Fruit fly (Drosophila melanogaster): ENCODE results near the gene alpha4GT1.

alpha4GT1 gene

dm6 chr2L:2987681-2988381 lies 35.1 kb downstream of the alpha4GT1 start, which contains the start of the genes Chd1 and Bem46 (continued):
- TF ChIP-seq CG12744 (GFP tag; optimal IDR thresholded peaks at IDR 0.05), result peak; percentile 63
- peak; percentile 84 for TF ChIP-seq ci (GFP tag; IDR thresholded peaks at IDR 0.05)
- peak; percentile 69 for TF ChIP-seq jumu (GFP tag; optimal IDR thresholded peaks at IDR 0.05)
- TF ChIP-seq NC2β (GFP tag; optimal IDR thresholded peaks at IDR 0.05), result peak; percentile 48
- TF ChIP-seq CG17328 (GFP tag; IDR thresholded peaks at IDR 0.05), result peak; percentile 74
- TF ChIP-seq CG15601 (tag; optimal IDR thresholded peaks at IDR 0.05), result no peak
- peak; percentile 83 for TF ChIP-seq CG9797 (GFP tag; optimal IDR thresholded peaks at IDR 0.05)
- TF ChIP-seq Stat92E (GFP tag; optimal IDR thresholded peaks at IDR 0.05), result no peak
- TF ChIP-seq seq (GFP tag; IDR thresholded peaks at IDR 0.05), result no peak; the same call in 1 of the 2 replicates
- TF ChIP-seq CG11247 (GFP tag; IDR thresholded peaks at IDR 0.05), result peak; percentile 71; the same call in 1 of the 2 replicates
- TF ChIP-seq kay (GFP tag; optimal IDR thresholded peaks at IDR 0.05), result peak; percentile 72
- TF ChIP-seq sim (GFP tag; IDR thresholded peaks at IDR 0.05), result no peak
- peak; percentile 26 for TF ChIP-seq run (tag; optimal IDR thresholded peaks at IDR 0.05)
- peak; percentile 55 for TF ChIP-seq CG8290 (GFP tag; optimal IDR thresholded peaks at IDR 0.05)
- no peak for TF ChIP-seq CG8290 (tag; optimal IDR thresholded peaks at IDR 0.05)
- peak; percentile 92 for TF ChIP-seq Hr3 (GFP tag; optimal IDR thresholded peaks at IDR 0.05)
- no peak for TF ChIP-seq prd (optimal IDR thresholded peaks at IDR 0.05)
- peak; percentile 91 for TF ChIP-seq prd (GFP tag; IDR thresholded peaks at IDR 0.05)
- TF ChIP-seq slp2 (GFP tag; optimal IDR thresholded peaks at IDR 0.05), result peak; percentile 50
- peak; percentile 25 for TF ChIP-seq Ravus (GFP tag; IDR thresholded peaks at IDR 0.05)
- TF ChIP-seq CG5180 (GFP tag; optimal IDR thresholded peaks at IDR 0.05), result no peak
- TF ChIP-seq NFAT (GFP tag; IDR thresholded peaks at IDR 0.05), result peak; percentile 66
- peak; percentile 100 for TF ChIP-seq phol (tag; optimal IDR thresholded peaks at IDR 0.05)
- TF ChIP-seq CG3407 (GFP tag; optimal IDR thresholded peaks at IDR 0.05), result peak; percentile 67
- TF ChIP-seq YL-1 (GFP tag; optimal IDR thresholded peaks at IDR 0.05), result peak; percentile 90
- peak; percentile 69 for TF ChIP-seq CG18011 (GFP tag; optimal IDR thresholded peaks at IDR 0.05)
- TF ChIP-seq sug (tag; optimal IDR thresholded peaks at IDR 0.05), result peak; percentile 89
- TF ChIP-seq ATbp (GFP tag; optimal IDR thresholded peaks at IDR 0.05), result no peak
- no peak; the same call in none of the 3 replicates for TF ChIP-seq jigr1 (GFP tag; IDR thresholded peaks at IDR 0.05)
- peak; percentile 79 for TF ChIP-seq CG17359 (tag; optimal IDR thresholded peaks at IDR 0.05)
- no peak for TF ChIP-seq nau (GFP tag; optimal IDR thresholded peaks at IDR 0.05)
- peak; percentile 68 for TF ChIP-seq Drgx (GFP tag; IDR thresholded peaks at IDR 0.05)
- peak; percentile 4; the same call in 1 of the 2 replicates for TF ChIP-seq ara (GFP tag; IDR thresholded peaks at IDR 0.05)
- peak; percentile 46 for TF ChIP-seq CG3995 (GFP tag; optimal IDR thresholded peaks at IDR 0.05)
- peak; percentile 73 for TF ChIP-seq CG33557 (GFP tag; optimal IDR thresholded peaks at IDR 0.05)
- TF ChIP-seq CG4282 (GFP tag; optimal IDR thresholded peaks at IDR 0.05), result no peak
- TF ChIP-seq CG30431 (GFP tag; optimal IDR thresholded peaks at IDR 0.05), result peak; percentile 72
- peak; percentile 48 for TF ChIP-seq CG10274 (GFP tag; optimal IDR thresholded peaks at IDR 0.05)
- TF ChIP-seq hb (GFP tag; IDR thresholded peaks at IDR 0.05; ENCODE audit: partially characterized antibody), result no peak
- TF ChIP-seq CG9215 (GFP tag; IDR thresholded peaks at IDR 0.05), result peak; percentile 88
- no peak for TF ChIP-seq CG12236 (GFP tag; optimal IDR thresholded peaks at IDR 0.05)
- peak; percentile 92 for TF ChIP-seq CG2712 (tag; optimal IDR thresholded peaks at IDR 0.05)
- TF ChIP-seq dati (GFP tag; IDR thresholded peaks at IDR 0.05), result peak; percentile 60; the same call in 1 of the 2 replicates
- peak; percentile 74 for TF ChIP-seq Dip3 (GFP tag; optimal IDR thresholded peaks at IDR 0.05)
- peak; percentile 75 for TF ChIP-seq CG43689 (GFP tag; IDR thresholded peaks at IDR 0.05)
- TF ChIP-seq CG4328 (GFP tag; optimal IDR thresholded peaks at IDR 0.05), result peak; percentile 81
- peak in 1 of 2 experiments; percentile 81 for TF ChIP-seq bsh (GFP tag; optimal IDR thresholded peaks at IDR 0.05)
- peak; percentile 38 for TF ChIP-seq CG7928 (GFP tag; optimal IDR thresholded peaks at IDR 0.05)
- TF ChIP-seq E2f1 (GFP tag; IDR thresholded peaks at IDR 0.05), result peak; percentile 77
- TF ChIP-seq bbx (GFP tag; IDR thresholded peaks at IDR 0.05; ENCODE audit: partially characterized antibody), result 0 out of 2 replicates have a peak, but pooled peaks have one; percentile 22

Measured in whole organism, embryonic.